Fruit fly (Drosophila melanogaster): ENCODE measurements around the gene CG4239.

Gene CG4239

dm6 chrX:16383667-16384515, 1.2 kb upstream of the CG4239 start (continued):
- TF ChIP-seq D19B (GFP tag; optimal IDR thresholded peaks at IDR 0.05) (peak; percentile 52), Eip74EF (GFP tag; optimal IDR thresholded peaks at IDR 0.05) (peak in 1 of 2 experiments; percentile 83), Trl (optimal IDR thresholded peaks at IDR 0.05) (no peak), Trl (GFP tag; optimal IDR thresholded peaks at IDR 0.05) (peak; percentile 78), repo (GFP tag; optimal IDR thresholded peaks at IDR 0.05) (no peak), Elba2 (GFP tag; optimal IDR thresholded peaks at IDR 0.05) (peak; percentile 1), CG5953 (GFP tag; IDR thresholded peaks at IDR 0.05) (no peak), cg (GFP tag; optimal IDR thresholded peaks at IDR 0.05) (peak; percentile 76), CG8478 (optimal IDR thresholded peaks at IDR 0.05) (no peak), GATAe (GFP tag; conservative IDR thresholded peaks at IDR 0.05) (no peak), CoRest (tag; optimal IDR thresholded peaks at IDR 0.05) (no peak), tap (tag; optimal IDR thresholded peaks at IDR 0.05) (no peak), onecut (GFP tag; IDR thresholded peaks at IDR 0.05) (peak; percentile 72), Dip2 (GFP tag; IDR thresholded peaks at IDR 0.05) (no peak), pho (GFP tag; optimal IDR thresholded peaks at IDR 0.05) (peak; percentile 59), CG10431 (GFP tag; optimal IDR thresholded peaks at IDR 0.05) (peak; percentile 66), CG32772 (GFP tag; IDR thresholded peaks at IDR 0.05) (no peak), CG1792 (GFP tag; optimal IDR thresholded peaks at IDR 0.05) (peak; percentile 57), amos (GFP tag; IDR thresholded peaks at IDR 0.05; ENCODE audit: partially characterized antibody) (no peak), Xrp1 (GFP tag; IDR thresholded peaks at IDR 0.05) (peak; percentile 82), nerfin-1 (tag; optimal IDR thresholded peaks at IDR 0.05) (peak; percentile 82), Usf (GFP tag; optimal IDR thresholded peaks at IDR 0.05) (no peak), Hmx (GFP tag; optimal IDR thresholded peaks at IDR 0.05) (peak; percentile 1), CG16779 (GFP tag; IDR thresholded peaks at IDR 0.05) (peak; percentile 70; the same call in 1 of the 2 replicates), sd (tag; optimal IDR thresholded peaks at IDR 0.05) (peak; percentile 81), gcm2 (GFP tag; optimal IDR thresholded peaks at IDR 0.05) (no peak), CG7745 (tag; optimal IDR thresholded peaks at IDR 0.05) (peak; percentile 79), BtbVII (GFP tag; optimal IDR thresholded peaks at IDR 0.05) (peak; percentile 94), h (optimal IDR thresholded peaks at IDR 0.05) (no peak), so (GFP tag; IDR thresholded peaks at IDR 0.05) (peak; percentile 48; the same call in 2 of the 3 replicates), CG2129 (GFP tag; IDR thresholded peaks at IDR 0.05; ENCODE audit: partially characterized antibody) (no peak), CG4854 (GFP tag; optimal IDR thresholded peaks at IDR 0.05) (peak; percentile 49), CG10267 (tag; optimal IDR thresholded peaks at IDR 0.05) (peak; percentile 32), sc (optimal IDR thresholded peaks at IDR 0.05) (no peak), sc (GFP tag; optimal IDR thresholded peaks at IDR 0.05) (peak; percentile 53), emc (GFP tag; optimal IDR thresholded peaks at IDR 0.05) (no peak), sob (GFP tag; IDR thresholded peaks at IDR 0.05) (peak; percentile 81; the same call in 1 of the 2 replicates), HHEX (GFP tag; optimal IDR thresholded peaks at IDR 0.05) (peak; percentile 86), CG33557 (GFP tag; optimal IDR thresholded peaks at IDR 0.05) (peak; percentile 93), grn (GFP tag; optimal IDR thresholded peaks at IDR 0.05) (peak; percentile 72), CG4404 (GFP tag; IDR thresholded peaks at IDR 0.05) (no peak), CG14965 (GFP tag; optimal IDR thresholded peaks at IDR 0.05; ENCODE audit: borderline replicate concordance) (peak; percentile 44), ranshi (GFP tag; IDR thresholded peaks at IDR 0.05) (peak; percentile 69; the same call in 1 of the 2 replicates), fd96Cb (tag; optimal IDR thresholded peaks at IDR 0.05) (peak; percentile 56), Dbx (GFP tag; IDR thresholded peaks at IDR 0.05) (peak; percentile 78; the same call in 2 of the 3 replicates), CG11456 (GFP tag; IDR thresholded peaks at IDR 0.05) (0 out of 3 replicates have a peak, but pooled peaks have one; percentile 57), PHDP (tag; optimal IDR thresholded peaks at IDR 0.05) (peak; percentile 94), Vsx1 (GFP tag; optimal IDR thresholded peaks at IDR 0.05) (no peak), CG7928 (GFP tag; optimal IDR thresholded peaks at IDR 0.05) (peak; percentile 64), CG31365 (tag; optimal IDR thresholded peaks at IDR 0.05) (peak; percentile 84)

Measured in whole organism, embryonic.